Fruit fly (Drosophila melanogaster): ENCODE data around the gene CG15370.

CG15370 gene

dm6 chrX:9252051-9252708 is 26.9 kb downstream of the CG15370 start:
- TF ChIP-seq Ets65A (GFP tag) (peak; percentile 88), CG5953 (GFP tag; IDR thresholded peaks at IDR 0.05) (peak; percentile 56; the same call in 1 of the 2 replicates), bigmax (GFP tag; optimal IDR thresholded peaks at IDR 0.05) (no peak), Med (GFP tag) (peak; percentile 70), CG11696 (GFP tag; IDR thresholded peaks at IDR 0.05) (peak; percentile 68), Trl (optimal IDR thresholded peaks at IDR 0.05) (peak in 1 of 2 experiments; percentile 29), Trl (GFP tag; optimal IDR thresholded peaks at IDR 0.05) (no peak), dati (GFP tag; IDR thresholded peaks at IDR 0.05) (0 out of 2 replicates have a peak, but pooled peaks have one; percentile 16), chm (GFP tag; IDR thresholded peaks at IDR 0.05) (no peak), lab (GFP tag; optimal IDR thresholded peaks at IDR 0.05) (no peak), h (optimal IDR thresholded peaks at IDR 0.05) (no peak), Sry-δ (GFP tag; optimal IDR thresholded peaks at IDR 0.05) (no peak), odd (GFP tag; optimal IDR thresholded peaks at IDR 0.05) (no peak), CG10267 (tag; optimal IDR thresholded peaks at IDR 0.05) (no peak), hkb (optimal IDR thresholded peaks at IDR 0.05) (no peak), hkb (GFP tag; IDR thresholded peaks at IDR 0.05) (0 out of 2 replicates have a peak, but pooled peaks have one; percentile 21), Drgx (GFP tag; IDR thresholded peaks at IDR 0.05) (peak; percentile 65), CG14441 (GFP tag; IDR thresholded peaks at IDR 0.05) (0 out of 2 replicates have a peak, but pooled peaks have one; percentile 17), otp (GFP tag; IDR thresholded peaks at IDR 0.05) (0 out of 3 replicates have a peak, but pooled peaks have one; percentile 12), ttk (GFP tag; IDR thresholded peaks at IDR 0.05) (0 out of 2 replicates have a peak, but pooled peaks have one; percentile 12), sug (tag; optimal IDR thresholded peaks at IDR 0.05) (no peak), ci (GFP tag; IDR thresholded peaks at IDR 0.05) (peak; percentile 63; the same call in 2 of the 3 replicates), nom (GFP tag; optimal IDR thresholded peaks at IDR 0.05) (peak; percentile 54), fd96Cb (tag; optimal IDR thresholded peaks at IDR 0.05) (no peak), danr (GFP tag; IDR thresholded peaks at IDR 0.05) (no peak)

- no peak for TF ChIP-seq C15 (GFP tag; IDR thresholded peaks at IDR 0.05)
- no peak for TF ChIP-seq gt (GFP tag; IDR thresholded peaks at IDR 0.05)
- no peak for TF ChIP-seq hkb (optimal IDR thresholded peaks at IDR 0.05)
- no peak for TF ChIP-seq hkb (GFP tag; IDR thresholded peaks at IDR 0.05)
- peak; percentile 61 for TF ChIP-seq CG10321 (GFP tag; IDR thresholded peaks at IDR 0.05)
- TF ChIP-seq CG12769 (tag; optimal IDR thresholded peaks at IDR 0.05) = no peak
- TF ChIP-seq CG11560 (tag; IDR thresholded peaks at IDR 0.05) = no peak
- TF ChIP-seq CG10462 (GFP tag; optimal IDR thresholded peaks at IDR 0.05) = no peak
- TF ChIP-seq Ada2b (GFP tag; IDR thresholded peaks at IDR 0.05) = no peak
- TF ChIP-seq CG10959 (GFP tag; IDR thresholded peaks at IDR 0.05) = no peak
- TF ChIP-seq Drgx (GFP tag; IDR thresholded peaks at IDR 0.05) = no peak
- TF ChIP-seq Rx (GFP tag; IDR thresholded peaks at IDR 0.05) = no peak
- TF ChIP-seq nerfin-1 (tag; optimal IDR thresholded peaks at IDR 0.05) = no peak
- TF ChIP-seq Optix (GFP tag; IDR thresholded peaks at IDR 0.05) = no peak
- 0 out of 3 replicates have a peak, but pooled peaks have one; percentile 15 for TF ChIP-seq row (GFP tag; IDR thresholded peaks at IDR 0.05)
- no peak for TF ChIP-seq twi (tag; optimal IDR thresholded peaks at IDR 0.05)
- TF ChIP-seq unpg (GFP tag; optimal IDR thresholded peaks at IDR 0.05) = no peak
- no peak for TF ChIP-seq ato (GFP tag; IDR thresholded peaks at IDR 0.05; ENCODE audit: partially characterized antibody)
- no peak for TF ChIP-seq CG8388 (GFP tag; optimal IDR thresholded peaks at IDR 0.05)
- no peak for TF ChIP-seq CG13296 (GFP tag; optimal IDR thresholded peaks at IDR 0.05)
- TF ChIP-seq ken (GFP tag; IDR thresholded peaks at IDR 0.05) = no peak
- TF ChIP-seq dysf (GFP tag; IDR thresholded peaks at IDR 0.05) = no peak
- no peak for TF ChIP-seq gce (GFP tag; IDR thresholded peaks at IDR 0.05)
- no peak for TF ChIP-seq CG18619 (GFP tag; optimal IDR thresholded peaks at IDR 0.05)
- no peak for TF ChIP-seq Dip2 (GFP tag; IDR thresholded peaks at IDR 0.05)
- TF ChIP-seq btn (GFP tag; optimal IDR thresholded peaks at IDR 0.05) = no peak
- no peak for TF ChIP-seq otp (GFP tag; IDR thresholded peaks at IDR 0.05)
- no peak for TF ChIP-seq dpn (GFP tag; optimal IDR thresholded peaks at IDR 0.05)
- TF ChIP-seq Dip3 (GFP tag; optimal IDR thresholded peaks at IDR 0.05) = no peak
- TF ChIP-seq B-H2 (GFP tag; optimal IDR thresholded peaks at IDR 0.05) = no peak
- no peak for TF ChIP-seq CG14965 (GFP tag; optimal IDR thresholded peaks at IDR 0.05; ENCODE audit: borderline replicate concordance)
- no peak for TF ChIP-seq nom (GFP tag; optimal IDR thresholded peaks at IDR 0.05)
Measured at dm6 chrX:9255021-9255420, 29.8 kb downstream of the CG15370 start.
